Comparison of ENCODE assay signal across 1 fruit fly cellular context in the genomic region with DNA sequence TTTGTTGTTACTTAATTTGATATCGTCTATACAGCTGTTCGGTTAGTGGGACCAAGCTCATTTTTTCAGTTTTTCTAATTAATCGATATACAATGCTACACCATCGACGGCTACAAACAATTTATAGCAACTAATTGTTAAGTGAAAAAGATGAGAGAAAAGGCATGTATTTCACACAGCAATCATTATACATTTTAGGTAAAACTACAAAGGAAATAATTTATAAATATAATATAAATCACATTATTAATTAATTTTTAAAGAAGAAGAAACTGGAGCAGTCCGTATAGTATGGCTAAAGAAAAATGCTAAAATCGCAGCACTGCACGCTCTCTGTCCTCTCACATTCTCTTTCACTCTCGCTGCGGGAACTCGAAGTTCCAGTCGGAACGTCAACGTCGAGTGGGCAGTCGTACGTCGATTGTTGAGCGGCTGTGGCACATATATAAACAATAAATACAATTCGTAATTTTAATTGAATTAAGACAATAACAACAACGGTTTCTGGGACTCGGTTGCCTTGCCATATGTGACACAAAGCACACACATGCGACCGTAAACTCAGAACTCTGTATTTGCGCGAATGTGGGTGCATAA.
TF ChIP-seq lines count a peak whose summit lies in the region.

TSS of gene CG14450 (minus strand) at position 51 of the 597 bp plus-strand sequence.
TSS of gene CG11367 (plus strand) at position 373 of the 597 bp plus-strand sequence.

TF ChIP-seq in whole organism, embryonic, 481 proteins besides CTCF, POLR2A, EP300 and RAD21 (continued from another document and continues in another):
- TF ChIP-seq CG17568 (GFP tag; optimal IDR thresholded peaks at IDR 0.05; lab: Kevin White, UChicago) (peak; percentile 52), CG3995 (GFP tag; optimal IDR thresholded peaks at IDR 0.05; lab: Kevin White, UChicago) (peak; percentile 86), pros (GFP tag; optimal IDR thresholded peaks at IDR 0.05; lab: Kevin White, UChicago) (no peak), Chrac-16 (GFP tag; optimal IDR thresholded peaks at IDR 0.05; lab: Kevin White, UChicago) (no peak), CG3281 (GFP tag; optimal IDR thresholded peaks at IDR 0.05; lab: Kevin White, UChicago) (no peak), Hmx (GFP tag; optimal IDR thresholded peaks at IDR 0.05; lab: Kevin White, UChicago) (no peak), hbn (GFP tag; IDR thresholded peaks at IDR 0.05; lab: Robert Waterston, UW; ENCODE audit: partially characterized antibody) (peak; percentile 55; the same call in 1 of the 2 replicates), ssp (GFP tag; IDR thresholded peaks at IDR 0.05; lab: Robert Waterston, UW) (no peak), CG15269 (tag; optimal IDR thresholded peaks at IDR 0.05; lab: Kevin White, UChicago) (no peak), Mes4 (GFP tag; optimal IDR thresholded peaks at IDR 0.05; lab: Kevin White, UChicago) (no peak), CG15011 (GFP tag; optimal IDR thresholded peaks at IDR 0.05; lab: Kevin White, UChicago) (no peak), disco-r (GFP tag; optimal IDR thresholded peaks at IDR 0.05; lab: Kevin White, UChicago) (no peak), fd96Cb (tag; optimal IDR thresholded peaks at IDR 0.05; lab: Kevin White, UChicago) (no peak), phol (tag; optimal IDR thresholded peaks at IDR 0.05; lab: Kevin White, UChicago) (peak; percentile 50), Dip3 (GFP tag; optimal IDR thresholded peaks at IDR 0.05; lab: Kevin White, UChicago) (no peak), CG1529 (GFP tag; optimal IDR thresholded peaks at IDR 0.05; lab: Kevin White, UChicago) (peak; percentile 60), CG10147 (GFP tag; optimal IDR thresholded peaks at IDR 0.05; lab: Kevin White, UChicago) (peak; percentile 43), mirr (GFP tag; optimal IDR thresholded peaks at IDR 0.05; lab: Kevin White, UChicago) (no peak), rib (GFP tag; IDR thresholded peaks at IDR 0.05; lab: Robert Waterston, UW) (no peak), CG12659 (GFP tag; optimal IDR thresholded peaks at IDR 0.05; lab: Kevin White, UChicago) (peak; percentile 64), HmgZ (tag; optimal IDR thresholded peaks at IDR 0.05; lab: Kevin White, UChicago) (peak; percentile 12), maf-S (GFP tag; optimal IDR thresholded peaks at IDR 0.05; lab: Kevin White, UChicago) (no peak), dpn (GFP tag; optimal IDR thresholded peaks at IDR 0.05; lab: Kevin White, UChicago) (no peak), CG13775 (GFP tag; optimal IDR thresholded peaks at IDR 0.05; lab: Kevin White, UChicago) (peak; percentile 11), nom (GFP tag; optimal IDR thresholded peaks at IDR 0.05; lab: Kevin White, UChicago) (peak; percentile 63), run (tag; optimal IDR thresholded peaks at IDR 0.05; lab: Kevin White, UChicago) (no peak), Neu2 (GFP tag; optimal IDR thresholded peaks at IDR 0.05; lab: Kevin White, UChicago; ENCODE audit: borderline replicate concordance) (no peak), tup (GFP tag; optimal IDR thresholded peaks at IDR 0.05; lab: Kevin White, UChicago) (no peak), pnt (GFP tag; optimal IDR thresholded peaks at IDR 0.05; lab: Kevin White, UChicago) (no peak), CG7963 (GFP tag; IDR thresholded peaks at IDR 0.05; lab: Robert Waterston, UW; ENCODE audit: partially characterized antibody) (no peak), CG14710 (tag; optimal IDR thresholded peaks at IDR 0.05; lab: Kevin White, UChicago) (peak; percentile 67), CoRest (tag; optimal IDR thresholded peaks at IDR 0.05; lab: Kevin White, UChicago) (peak; percentile 49), CG10431 (GFP tag; optimal IDR thresholded peaks at IDR 0.05; lab: Kevin White, UChicago) (peak; percentile 15), CG10462 (GFP tag; optimal IDR thresholded peaks at IDR 0.05; lab: Kevin White, UChicago) (no peak), CG10209 (GFP tag; optimal IDR thresholded peaks at IDR 0.05; lab: Kevin White, UChicago) (peak; percentile 8), CG2129 (GFP tag; IDR thresholded peaks at IDR 0.05; lab: Robert Waterston, UW; ENCODE audit: partially characterized antibody) (0 out of 2 replicates have a peak, but pooled peaks have one; percentile 33), nerfin-1 (tag; optimal IDR thresholded peaks at IDR 0.05; lab: Kevin White, UChicago) (peak; percentile 35), CG2116 (GFP tag; optimal IDR thresholded peaks at IDR 0.05; lab: Kevin White, UChicago) (peak; percentile 75), row (GFP tag; IDR thresholded peaks at IDR 0.05; lab: Robert Waterston, UW) (peak; percentile 93), sna (GFP tag; IDR thresholded peaks at IDR 0.05; lab: Robert Waterston, UW; ENCODE audit: partially characterized antibody) (peak; percentile 78), zfh1 (GFP tag; IDR thresholded peaks at IDR 0.05; lab: Robert Waterston, UW) (peak; percentile 18; the same call in 1 of the 3 replicates), fu2 (GFP tag; optimal IDR thresholded peaks at IDR 0.05; lab: Kevin White, UChicago) (no peak), CG6272 (GFP tag; IDR thresholded peaks at IDR 0.05; lab: Robert Waterston, UW) (no peak), Dad (GFP tag; optimal IDR thresholded peaks at IDR 0.05; lab: Kevin White, UChicago) (no peak), p53 (GFP tag; optimal IDR thresholded peaks at IDR 0.05; lab: Kevin White, UChicago) (no peak), Stat92E (GFP tag; optimal IDR thresholded peaks at IDR 0.05; lab: Kevin White, UChicago) (no peak), Opbp (GFP tag; IDR thresholded peaks at IDR 0.05; lab: Robert Waterston, UW; ENCODE audit: partially characterized antibody) (peak; percentile 36; the same call in 1 of the 3 replicates), seq (GFP tag; IDR thresholded peaks at IDR 0.05; lab: Robert Waterston, UW) (no peak), amos (GFP tag; IDR thresholded peaks at IDR 0.05; lab: Robert Waterston, UW; ENCODE audit: partially characterized antibody) (peak; percentile 49), slp2 (GFP tag; optimal IDR thresholded peaks at IDR 0.05; lab: Kevin White, UChicago) (no peak), jumu (GFP tag; optimal IDR thresholded peaks at IDR 0.05; lab: Kevin White, UChicago) (no peak), Blimp-1 (GFP tag; optimal IDR thresholded peaks at IDR 0.05; lab: Kevin White, UChicago) (peak; percentile 78), CG14667 (GFP tag; IDR thresholded peaks at IDR 0.05; lab: Robert Waterston, UW) (no peak), CG15514 (GFP tag; optimal IDR thresholded peaks at IDR 0.05; lab: Kevin White, UChicago) (peak; percentile 84), CG7372 (GFP tag; IDR thresholded peaks at IDR 0.05; lab: Robert Waterston, UW) (no peak), tap (tag; optimal IDR thresholded peaks at IDR 0.05; lab: Kevin White, UChicago) (peak; percentile 19), Sry-β (GFP tag; optimal IDR thresholded peaks at IDR 0.05; lab: Kevin White, UChicago) (peak; percentile 98), CG7987 (GFP tag; optimal IDR thresholded peaks at IDR 0.05; lab: Kevin White, UChicago) (no peak), CG1024 (GFP tag; IDR thresholded peaks at IDR 0.05; lab: Robert Waterston, UW) (no peak), CG18262 (tag; optimal IDR thresholded peaks at IDR 0.05; lab: Kevin White, UChicago) (peak; percentile 48), Mrtf (GFP tag; IDR thresholded peaks at IDR 0.05; lab: Robert Waterston, UW) (no peak), Bdp1 (GFP tag; optimal IDR thresholded peaks at IDR 0.05; lab: Kevin White, UChicago) (no peak), psq (GFP tag; optimal IDR thresholded peaks at IDR 0.05; lab: Kevin White, UChicago) (no peak), Usf (GFP tag; optimal IDR thresholded peaks at IDR 0.05; lab: Kevin White, UChicago) (no peak), YL-1 (GFP tag; optimal IDR thresholded peaks at IDR 0.05; lab: Kevin White, UChicago) (peak; percentile 44), pho (GFP tag; optimal IDR thresholded peaks at IDR 0.05; lab: Kevin White, UChicago) (no peak), CG17361 (GFP tag; IDR thresholded peaks at IDR 0.05; lab: Robert Waterston, UW) (peak; percentile 25; the same call in 1 of the 3 replicates), tll (GFP tag; optimal IDR thresholded peaks at IDR 0.05; lab: Kevin White, UChicago) (peak in 1 of 2 experiments; percentile 21), CG6683 (GFP tag; optimal IDR thresholded peaks at IDR 0.05; lab: Kevin White, UChicago) (no peak), CG12219 (GFP tag; optimal IDR thresholded peaks at IDR 0.05; lab: Kevin White, UChicago) (no peak), dm (GFP tag; optimal IDR thresholded peaks at IDR 0.05; lab: Kevin White, UChicago) (no peak), chif (GFP tag; optimal IDR thresholded peaks at IDR 0.05; lab: Kevin White, UChicago) (no peak), grn (GFP tag; optimal IDR thresholded peaks at IDR 0.05; lab: Kevin White, UChicago) (peak; percentile 14), ham (GFP tag; IDR thresholded peaks at IDR 0.05; lab: Robert Waterston, UW) (no peak), CG12155 (GFP tag; optimal IDR thresholded peaks at IDR 0.05; lab: Kevin White, UChicago) (peak; percentile 55), Ravus (GFP tag; IDR thresholded peaks at IDR 0.05; lab: Robert Waterston, UW) (no peak), gsb (GFP tag; IDR thresholded peaks at IDR 0.05; lab: Robert Waterston, UW) (no peak), CG11560 (tag; IDR thresholded peaks at IDR 0.05; lab: Robert Waterston, UW) (no peak), ap (GFP tag; IDR thresholded peaks at IDR 0.05; lab: Robert Waterston, UW) (no peak), Rx (GFP tag; IDR thresholded peaks at IDR 0.05; lab: Robert Waterston, UW) (no peak), peb (GFP tag; IDR thresholded peaks at IDR 0.05; lab: Robert Waterston, UW) (no peak), CG17802 (tag; optimal IDR thresholded peaks at IDR 0.05; lab: Kevin White, UChicago) (no peak), dimm (GFP tag; IDR thresholded peaks at IDR 0.05; lab: Robert Waterston, UW) (no peak), chinmo (GFP tag; IDR thresholded peaks at IDR 0.05; lab: Robert Waterston, UW; ENCODE audit: partially characterized antibody) (peak; percentile 36; the same call in 1 of the 4 replicates), CrebB (tag; optimal IDR thresholded peaks at IDR 0.05; lab: Kevin White, UChicago) (no peak), tio (GFP tag; optimal IDR thresholded peaks at IDR 0.05; lab: Kevin White, UChicago) (no peak), GATAe (GFP tag; conservative IDR thresholded peaks at IDR 0.05; lab: Robert Waterston, UW) (no peak), tgo (GFP tag; IDR thresholded peaks at IDR 0.05; lab: Robert Waterston, UW) (no peak), cad (GFP tag; optimal IDR thresholded peaks at IDR 0.05; lab: Kevin White, UChicago) (peak; percentile 1), vvl (GFP tag; IDR thresholded peaks at IDR 0.05; lab: Robert Waterston, UW) (no peak), pzg (GFP tag; optimal IDR thresholded peaks at IDR 0.05; lab: Kevin White, UChicago) (peak; percentile 56), CG31441 (GFP tag; IDR thresholded peaks at IDR 0.05; lab: Robert Waterston, UW) (peak; percentile 61), her (GFP tag; optimal IDR thresholded peaks at IDR 0.05; lab: Kevin White, UChicago) (no peak), z (GFP tag; IDR thresholded peaks at IDR 0.05; lab: Robert Waterston, UW) (no peak), CG11696 (GFP tag; IDR thresholded peaks at IDR 0.05; lab: Robert Waterston, UW) (no peak), PHDP (tag; optimal IDR thresholded peaks at IDR 0.05; lab: Kevin White, UChicago) (peak; percentile 36), nmo (GFP tag; optimal IDR thresholded peaks at IDR 0.05; lab: Kevin White, UChicago) (peak; percentile 65), CG1647 (GFP tag; optimal IDR thresholded peaks at IDR 0.05; lab: Kevin White, UChicago) (no peak), inv (GFP tag; IDR thresholded peaks at IDR 0.05; lab: Robert Waterston, UW; ENCODE audit: partially characterized antibody) (peak; percentile 39; the same call in 1 of the 2 replicates), CG16779 (GFP tag; IDR thresholded peaks at IDR 0.05; lab: Robert Waterston, UW) (no peak), Mad (GFP tag; optimal IDR thresholded peaks at IDR 0.05; lab: Kevin White, UChicago) (no peak), D19B (GFP tag; optimal IDR thresholded peaks at IDR 0.05; lab: Kevin White, UChicago) (no peak), Oaz (GFP tag; IDR thresholded peaks at IDR 0.05; lab: Robert Waterston, UW) (no peak), Xbp1 (GFP tag; optimal IDR thresholded peaks at IDR 0.05; lab: Kevin White, UChicago) (no peak), CG9437 (GFP tag; optimal IDR thresholded peaks at IDR 0.05; lab: Kevin White, UChicago) (peak; percentile 22), Sry-δ (GFP tag; optimal IDR thresholded peaks at IDR 0.05; lab: Kevin White, UChicago) (peak; percentile 25), CG43689 (GFP tag; IDR thresholded peaks at IDR 0.05; lab: Robert Waterston, UW) (no peak), CG6854 (GFP tag; optimal IDR thresholded peaks at IDR 0.05; lab: Kevin White, UChicago) (no peak), CG3163 (GFP tag; optimal IDR thresholded peaks at IDR 0.05; lab: Kevin White, UChicago) (no peak), Doc2 (GFP tag; IDR thresholded peaks at IDR 0.05; lab: Robert Waterston, UW) (no peak), gro (GFP tag; optimal IDR thresholded peaks at IDR 0.05; lab: Kevin White, UChicago) (peak; percentile 49), pfk (GFP tag; optimal IDR thresholded peaks at IDR 0.05; lab: Kevin White, UChicago) (peak; percentile 3), caup (GFP tag; optimal IDR thresholded peaks at IDR 0.05; lab: Kevin White, UChicago; ENCODE audit: severe bottlenecking) (peak; percentile 26), aop (GFP tag; IDR thresholded peaks at IDR 0.05; lab: Robert Waterston, UW) (no peak), CG10979 (tag; optimal IDR thresholded peaks at IDR 0.05; lab: Kevin White, UChicago) (no peak), CG31365 (tag; optimal IDR thresholded peaks at IDR 0.05; lab: Kevin White, UChicago) (no peak), Optix (GFP tag; IDR thresholded peaks at IDR 0.05; lab: Robert Waterston, UW) (no peak), CG9727 (GFP tag; optimal IDR thresholded peaks at IDR 0.05; lab: Kevin White, UChicago) (no peak), Dll (GFP tag; IDR thresholded peaks at IDR 0.05; lab: Robert Waterston, UW; ENCODE audit: partially characterized antibody) (peak; percentile 88), sqz (GFP tag; optimal IDR thresholded peaks at IDR 0.05; lab: Kevin White, UChicago) (no peak), esg (GFP tag; conservative IDR thresholded peaks at IDR 0.05; lab: Robert Waterston, UW) (no peak), Fer1 (GFP tag; optimal IDR thresholded peaks at IDR 0.05; lab: Kevin White, UChicago) (peak; percentile 54), unpg (GFP tag; optimal IDR thresholded peaks at IDR 0.05; lab: Kevin White, UChicago) (no peak), slbo (GFP tag; IDR thresholded peaks at IDR 0.05; lab: Robert Waterston, UW) (no peak), Pdp1 (GFP tag; optimal IDR thresholded peaks at IDR 0.05; lab: Kevin White, UChicago) (peak in 1 of 2 experiments; percentile 48), Ptx1 (GFP tag; IDR thresholded peaks at IDR 0.05; lab: Robert Waterston, UW) (no peak)
